Worm (Caenorhabditis elegans) whole organism, midembryonic: ENCODE results near the gene F43G6.16.

Experiments used
- flt-1 ChIP-seq: fragments of 200-800 bp; sonication (Bioruptor generic); IDR thresholded peaks from 2 replicates; pipeline ENCODE4 v1.3.6; 2022; ENCODE audit warnings: missing genetic modification characterization, missing compliant biosample characterization
- klf-2 ChIP-seq: fragments of 200-800 bp; sonication (Bioruptor generic); conservative IDR thresholded peaks from 2 replicates; pipeline ENCODE4 v1.3.6; 2022; ENCODE audit warnings: missing genetic modification reagents, missing genetic modification characterization, missing compliant biosample characterization
- ref-1 ChIP-seq: fragments of 200-800 bp; sonication (Bioruptor generic); conservative IDR thresholded peaks from 2 replicates; pipeline ENCODE4 v1.3.6; 2022; ENCODE audit warnings: missing genetic modification reagents, missing genetic modification characterization, missing compliant biosample characterization

DNA sequence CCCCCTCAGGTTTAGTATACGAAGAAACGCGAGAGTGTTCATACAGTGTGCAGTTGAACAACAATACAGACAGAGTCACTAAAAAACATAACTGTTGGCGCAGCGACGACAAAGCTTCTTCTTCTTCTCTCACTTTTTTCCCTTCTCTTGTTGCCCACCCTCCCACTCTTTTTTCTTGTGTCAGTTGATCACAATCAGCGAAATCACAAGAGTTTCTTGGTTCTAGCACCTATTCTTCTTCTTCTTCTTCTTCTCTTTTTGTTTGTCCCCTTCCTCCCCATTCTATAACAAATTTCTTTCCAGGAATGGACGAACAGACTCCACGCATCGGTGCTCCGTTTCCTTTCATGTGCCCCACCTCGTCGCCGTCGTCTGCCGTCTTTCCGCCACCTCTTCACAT, 8.0 kb upstream of the F43G6.16 start, which contains the start of gene F43G6.4:
- TF ChIP-seq flt-1 (GFP tag; lab: Robert Waterston, UW), result no peak
- TF ChIP-seq klf-2, result no peak
- no peak for TF ChIP-seq ref-1
